Worm (Caenorhabditis elegans) whole organism, midembryonic: ENCODE results near the gene K03B8.14.

ENCODE experiments used
- flt-1 ChIP-seq: fragments of 200-800 bp; sonication (Bioruptor generic); IDR thresholded peaks from 2 replicates; pipeline ENCODE4 v1.3.6; 2022; ENCODE audit warnings: missing genetic modification characterization, missing compliant biosample characterization
- klf-2 ChIP-seq: fragments of 200-800 bp; sonication (Bioruptor generic); conservative IDR thresholded peaks from 2 replicates; pipeline ENCODE4 v1.3.6; 2022; ENCODE audit warnings: missing genetic modification reagents, missing genetic modification characterization, missing compliant biosample characterization
- ref-1 ChIP-seq: fragments of 200-800 bp; sonication (Bioruptor generic); conservative IDR thresholded peaks from 2 replicates; pipeline ENCODE4 v1.3.6; 2022; ENCODE audit warnings: missing genetic modification reagents, missing genetic modification characterization, missing compliant biosample characterization
- ztf-23 ChIP-seq: fragments of 200-800 bp; sonication (Bioruptor generic); IDR thresholded peaks from 2 replicates; pipeline ENCODE4 v1.3.6; 2022; ENCODE audit warnings: missing genetic modification reagents, missing genetic modification characterization, missing compliant biosample characterization
- ztf-29 ChIP-seq: fragments of 200-800 bp; sonication (Bioruptor generic); IDR thresholded peaks from 2 replicates; pipeline ENCODE4 v1.3.6; 2022; ENCODE audit warnings: missing genetic modification reagents, missing genetic modification characterization, missing compliant biosample characterization

DNA sequence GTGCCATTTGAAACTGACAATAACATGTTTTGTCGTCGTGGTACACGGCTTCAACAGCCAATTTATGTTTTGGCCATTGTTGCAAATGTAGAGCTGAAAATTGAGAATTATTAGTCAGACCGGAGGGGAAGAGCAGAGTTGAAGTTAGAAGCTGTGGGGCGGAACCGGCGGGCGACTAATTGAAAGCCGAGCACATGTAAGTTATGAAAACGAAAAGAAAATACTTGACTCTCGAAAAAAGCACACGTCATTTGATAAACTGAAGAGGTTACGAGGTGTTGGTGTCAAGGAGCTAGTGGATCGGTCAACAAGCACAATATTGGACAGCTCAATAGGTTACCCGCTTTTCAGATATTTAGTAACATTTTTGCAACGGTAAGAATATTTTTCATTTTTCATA lies 24.2 kb upstream of the K03B8.14 start, which contains the start of gene dop-5:
- no peak for TF ChIP-seq ztf-29
- no peak for TF ChIP-seq ref-1 (GFP tag; lab: Robert Waterston, UW)
- no peak for TF ChIP-seq flt-1 (GFP tag; lab: Robert Waterston, UW)
- TF ChIP-seq klf-2 = no peak
- TF ChIP-seq ztf-23 (GFP tag; lab: Robert Waterston, UW) = no peak
